Worm (Caenorhabditis elegans) whole organism, young adult: ENCODE data around the gene arle-14.

ENCODE experiments used
- B0261.1 ChIP-seq: sonication (generic microtip); optimal IDR thresholded peaks from 2 replicates; lab custom pipeline; 2016; ENCODE audit warnings: mild to moderate bottlenecking, missing genetic modification characterization, moderate library complexity, missing compliant biosample characterization
- D2030.7 ChIP-seq: fragments of 200-800 bp; sonication (Bioruptor generic); IDR thresholded peaks from 2 replicates; pipeline ENCODE4 v1.3.6; 2022; ENCODE audit warnings: missing genetic modification reagents, missing genetic modification characterization, missing compliant biosample characterization
- F10E7.11 ChIP-seq: sonication (generic microtip); optimal IDR thresholded peaks from 2 replicates; lab custom pipeline; 2017; ENCODE audit warnings: mild to moderate bottlenecking, missing genetic modification characterization, moderate library complexity, missing compliant biosample characterization
- F23B12.7 ChIP-seq: sonication (generic microtip); optimal IDR thresholded peaks from 2 replicates; lab custom pipeline; 2017; ENCODE audit warnings: missing genetic modification characterization, mild to moderate bottlenecking, missing compliant biosample characterization, antibody characterized with exemption, moderate library complexity; ENCODE audit not compliant: insufficient read depth
- F33H1.4 ChIP-seq: fragments of 200-800 bp; sonication (Bioruptor generic); IDR thresholded peaks from 2 replicates; pipeline ENCODE4 v1.3.6; 2022; ENCODE audit warnings: missing genetic modification reagents, missing genetic modification characterization, missing compliant biosample characterization
- F39B2.1 ChIP-seq: fragments of 200-800 bp; sonication (Bioruptor generic); IDR thresholded peaks from 2 replicates; pipeline ENCODE4 v1.3.6; 2022; ENCODE audit warnings: missing genetic modification reagents, missing genetic modification characterization, missing compliant biosample characterization
- F52B5.7 ChIP-seq: sonication (generic microtip); optimal IDR thresholded peaks from 2 replicates; lab custom pipeline; 2016; ENCODE audit warnings: mild to moderate bottlenecking, missing genetic modification characterization, missing compliant biosample characterization
- Y53F4B.3 ChIP-seq: fragments of 200-800 bp; sonication (Bioruptor generic); IDR thresholded peaks from 2 replicates; pipeline ENCODE4 v1.3.6; 2022; ENCODE audit warnings: missing genetic modification reagents, missing genetic modification characterization, missing compliant biosample characterization
- Y56A3A.18 ChIP-seq: fragments of 200-800 bp; sonication (Bioruptor generic); IDR thresholded peaks from 2 replicates; pipeline ENCODE4 v1.3.6; 2022; ENCODE audit warnings: missing genetic modification reagents, missing genetic modification characterization, missing compliant biosample characterization
- Y67H2A.10 ChIP-seq: fragments of 200-800 bp; sonication (Bioruptor generic); conservative IDR thresholded peaks from 2 replicates; pipeline ENCODE4 v1.3.6; 2022; ENCODE audit warnings: missing genetic modification reagents, missing genetic modification characterization, missing compliant biosample characterization
- Y79H2A.3 ChIP-seq: fragments of 200-800 bp; sonication (Bioruptor generic); conservative IDR thresholded peaks from 2 replicates; pipeline ENCODE4 v1.3.6; 2022; ENCODE audit warnings: missing genetic modification reagents, missing genetic modification characterization, missing compliant biosample characterization
- ama-1 ChIP-seq, 3 experiments: fragments of 150-350 bp in 1 of 3; sonication (generic microtip) in 2 of 3; optimal IDR thresholded peaks; 2 replicates each; lab custom pipeline; 2014 to 2018; ENCODE audit warnings: missing biosample characterization in 2 of 3, missing genetic modification characterization in 2 of 3, missing genetic modification reagents in 2 of 3
- aptf-3 ChIP-seq: fragments of 200-800 bp; sonication (Bioruptor generic); IDR thresholded peaks from 2 replicates; pipeline ENCODE4 v1.3.6; 2022; ENCODE audit warnings: missing genetic modification characterization, missing compliant biosample characterization
- attf-6 ChIP-seq: fragments of 200-800 bp; sonication (Bioruptor generic); IDR thresholded peaks from 2 replicates; pipeline ENCODE4 v1.3.6; 2022; ENCODE audit warnings: missing genetic modification reagents, missing genetic modification characterization, missing compliant biosample characterization
- bed-2 ChIP-seq: fragments of 200-800 bp; sonication (Bioruptor generic); IDR thresholded peaks from 2 replicates; pipeline ENCODE4 v1.3.6; 2022; ENCODE audit warnings: missing genetic modification reagents, missing genetic modification characterization, missing compliant biosample characterization
- cebp-1 ChIP-seq, 2 experiments: fragments of 200-800 bp in 1 of 2; sonication (Bioruptor generic) in 1 of 2; sonication (generic microtip) in 1 of 2; IDR thresholded peaks in 1 of 2; optimal IDR thresholded peaks in 1 of 2; 2 replicates each; pipeline versions ENCODE4 v1.3.6 to Lab custom; 2017 to 2022; ENCODE audit warnings: missing compliant biosample characterization in 2 of 2, missing genetic modification characterization in 2 of 2, mild to moderate bottlenecking in 1 of 2, missing genetic modification reagents in 1 of 2, moderate library complexity in 1 of 2
- ceh-27 ChIP-seq: fragments of 200-800 bp; sonication (Bioruptor generic); optimal IDR thresholded peaks from 2 replicates; lab custom pipeline; 2018; ENCODE audit warnings: mild to moderate bottlenecking, missing genetic modification characterization, moderate library complexity, missing compliant biosample characterization
- ceh-91 ChIP-seq: fragments of 200-800 bp; sonication (Bioruptor generic); IDR thresholded peaks from 2 replicates; pipeline ENCODE4 v1.3.6; 2022; ENCODE audit warnings: missing genetic modification reagents, missing genetic modification characterization, missing compliant biosample characterization
- die-1 ChIP-seq: sonication (generic microtip); optimal IDR thresholded peaks from 2 replicates; lab custom pipeline; 2016; ENCODE audit warnings: missing genotype, mild to moderate bottlenecking, missing genetic modification characterization, missing compliant biosample characterization
- dox-1 ChIP-seq: fragments of 200-800 bp; sonication (Bioruptor generic); IDR thresholded peaks from 2 replicates; pipeline ENCODE4 v1.3.6; 2022; ENCODE audit warnings: missing genetic modification reagents, missing genetic modification characterization, missing compliant biosample characterization
- egl-18 ChIP-seq: fragments of 200-800 bp; sonication (Bioruptor generic); IDR thresholded peaks from 2 replicates; pipeline ENCODE4 v1.3.6; 2022; ENCODE audit warnings: missing genetic modification reagents, missing genetic modification characterization, missing compliant biosample characterization
- ekl-4 ChIP-seq: fragments of 200-800 bp; sonication (Bioruptor generic); IDR thresholded peaks from 2 replicates; pipeline ENCODE4 v1.3.6; 2022; ENCODE audit warnings: missing genetic modification reagents, missing genetic modification characterization, missing compliant biosample characterization
- hlh-12 ChIP-seq: sonication (generic microtip); optimal IDR thresholded peaks from 2 replicates; lab custom pipeline; 2016; ENCODE audit warnings: missing genetic modification characterization, missing compliant biosample characterization
- hmg-1.2 ChIP-seq: fragments of 200-800 bp; sonication (Bioruptor generic); IDR thresholded peaks from 2 replicates; pipeline ENCODE4 v1.3.6; 2022; ENCODE audit warnings: missing genetic modification reagents, missing genetic modification characterization, missing compliant biosample characterization
- hsf-1 ChIP-seq: fragments of 200-800 bp; sonication (Bioruptor generic); IDR thresholded peaks from 2 replicates; pipeline ENCODE4 v1.3.6; 2022; ENCODE audit warnings: missing genetic modification reagents, missing genetic modification characterization, missing compliant biosample characterization
- lag-1 ChIP-seq: fragments of 200-800 bp; sonication (Bioruptor generic); IDR thresholded peaks from 2 replicates; pipeline ENCODE4 v1.3.6; 2022; ENCODE audit warnings: missing genetic modification reagents, missing genetic modification characterization, missing compliant biosample characterization
- let-526 ChIP-seq: fragments of 200-800 bp; sonication (Bioruptor generic); IDR thresholded peaks from 2 replicates; pipeline ENCODE4 v1.3.6; 2022; ENCODE audit warnings: missing genetic modification reagents, missing genetic modification characterization, missing compliant biosample characterization
- lin-26 ChIP-seq: fragments of 200-800 bp; sonication (Bioruptor generic); IDR thresholded peaks from 2 replicates; pipeline ENCODE4 v1.3.6; 2022; ENCODE audit warnings: missing genetic modification reagents, missing genetic modification characterization, missing compliant biosample characterization
- madf-6 ChIP-seq: fragments of 200-800 bp; sonication (Bioruptor generic); IDR thresholded peaks from 2 replicates; pipeline ENCODE4 v1.3.6; 2022; ENCODE audit warnings: missing genetic modification reagents, missing genetic modification characterization, missing compliant biosample characterization
- madf-8 ChIP-seq: fragments of 200-800 bp; sonication (Bioruptor generic); conservative IDR thresholded peaks from 2 replicates; pipeline ENCODE4 v1.3.6; 2022; ENCODE audit warnings: missing genetic modification reagents, missing genetic modification characterization, missing compliant biosample characterization
- mes-4 ChIP-seq: sonication (generic microtip); optimal IDR thresholded peaks from 2 replicates; lab custom pipeline; 2016; ENCODE audit warnings: missing genotype, missing genetic modification characterization, missing compliant biosample characterization
- mxl-1 ChIP-seq: sonication (generic microtip); optimal IDR thresholded peaks from 2 replicates; lab custom pipeline; 2016; ENCODE audit warnings: missing genetic modification characterization, missing compliant biosample characterization
- nfya-1 ChIP-seq: sonication (generic microtip); optimal IDR thresholded peaks from 2 replicates; lab custom pipeline; 2017; ENCODE audit warnings: antibody characterized with exemption, missing compliant biosample characterization, missing genetic modification characterization, borderline replicate concordance; ENCODE audit not compliant: insufficient read depth
- nhr-120 ChIP-seq: fragments of 200-800 bp; sonication (Bioruptor generic); IDR thresholded peaks from 2 replicates; pipeline ENCODE4 v1.3.6; 2022; ENCODE audit warnings: missing genetic modification characterization, missing compliant biosample characterization
- pbrm-1 ChIP-seq: fragments of 200-800 bp; sonication (Bioruptor generic); IDR thresholded peaks from 2 replicates; pipeline ENCODE4 v1.3.6; 2022; ENCODE audit warnings: missing genetic modification reagents, missing genetic modification characterization, missing compliant biosample characterization
- rpc-1 ChIP-seq, 2 experiments: fragments of 150-350 bp in 1 of 2; sonication (generic microtip) in 1 of 2; optimal IDR thresholded peaks; 2 replicates each; lab custom pipeline; 2014 to 2018; ENCODE audit warnings: missing biosample characterization in 1 of 2, missing genetic modification characterization in 1 of 2, missing genetic modification reagents in 1 of 2, missing genotype in 1 of 2
- snpc-1.3 ChIP-seq: sonication (generic microtip); optimal IDR thresholded peaks from 2 replicates; lab custom pipeline; 2017; ENCODE audit warnings: missing genetic modification characterization, mild to moderate bottlenecking, missing compliant biosample characterization, antibody characterized with exemption, moderate library complexity, missing genotype, missing genetic modification reagents; ENCODE audit not compliant: insufficient read depth
- sptf-2 ChIP-seq: fragments of 200-800 bp; sonication (Bioruptor generic); optimal IDR thresholded peaks from 2 replicates; lab custom pipeline; 2018; ENCODE audit warnings: mild to moderate bottlenecking, missing genetic modification characterization, missing compliant biosample characterization
- tbp1 ChIP-seq: fragments of 200-800 bp; sonication (Bioruptor generic); optimal IDR thresholded peaks from 2 replicates; lab custom pipeline; 2018; ENCODE audit warnings: mild to moderate bottlenecking, missing genetic modification characterization, missing compliant biosample characterization
- unc-62 ChIP-seq: fragments of 150-350 bp; optimal IDR thresholded peaks from 2 replicates; lab custom pipeline; 2014; ENCODE audit warnings: missing biosample characterization, missing genetic modification reagents, missing genetic modification characterization
- xnd-1 ChIP-seq: sonication (generic microtip); optimal IDR thresholded peaks from 2 replicates; lab custom pipeline; 2016; ENCODE audit warnings: missing genotype, missing genetic modification reagents, missing genetic modification characterization, missing compliant biosample characterization
- ztf-26 ChIP-seq: sonication (generic microtip); optimal IDR thresholded peaks from 2 replicates; lab custom pipeline; 2017; ENCODE audit warnings: missing genetic modification characterization, missing compliant biosample characterization
- ztf-28 ChIP-seq: fragments of 200-800 bp; sonication (Bioruptor generic); IDR thresholded peaks from 2 replicates; pipeline ENCODE4 v1.3.6; 2022; ENCODE audit warnings: missing genetic modification reagents, missing genetic modification characterization, missing compliant biosample characterization

The arle-14 gene

ce11 chrIII:5721888-5722287 is 29.2 kb downstream of the arle-14 start (continued):
- TF ChIP-seq F33H1.4: peak; percentile 46; the same call in 1 of the 2 replicates
- no peak for TF ChIP-seq lin-26 (GFP tag; lab: Robert Waterston, UW)

- TF ChIP-seq Y56A3A.18 (GFP tag; lab: Robert Waterston, UW) (no peak), snpc-1.3 (tag; lab: Kevin White, UChicago) (no peak), xnd-1 (tag; lab: Kevin White, UChicago) (no peak), aptf-3 (GFP tag; lab: Robert Waterston, UW) (no peak), ztf-26 (tag; lab: Kevin White, UChicago) (no peak), let-526 (GFP tag; lab: Robert Waterston, UW) (no peak), F52B5.7 (tag; lab: Kevin White, UChicago) (no peak), Y53F4B.3 (GFP tag; lab: Robert Waterston, UW) (no peak), bed-2 (no peak), F39B2.1 (GFP tag; lab: Robert Waterston, UW) (no peak), hsf-1 (GFP tag; lab: Robert Waterston, UW) (no peak), sptf-2 (GFP tag; lab: Kevin White, UChicago) (no peak), egl-18 (GFP tag; lab: Robert Waterston, UW) (no peak), tbp1 (GFP tag; lab: Kevin White, UChicago) (no peak), nhr-120 (GFP tag; lab: Robert Waterston, UW) (no peak), B0261.1 (tag; lab: Kevin White, UChicago) (no peak), F10E7.11 (tag; lab: Kevin White, UChicago) (no peak), dox-1 (GFP tag; lab: Robert Waterston, UW) (no peak), ama-1 (optimal IDR thresholded peaks at IDR 0.05; lab: Kevin White, UChicago) (no peak), ama-1 (GFP tag; optimal IDR thresholded peaks at IDR 0.05; lab: Kevin White, UChicago) (no peak), die-1 (no peak)
Measured at ce11 chrIII:5722550-5722949, 29.8 kb downstream of the arle-14 start, which contains the start of gene wrm-1. TSS of gene wrm-1 (plus strand) at chrIII:5722850.

- TF ChIP-seq sptf-2 (GFP tag; lab: Kevin White, UChicago): no peak
- TF ChIP-seq hlh-12 (tag; lab: Kevin White, UChicago): no peak
- peak; percentile 98 for TF ChIP-seq F33H1.4
- no peak for TF ChIP-seq mes-4 (tag; lab: Kevin White, UChicago)
- TF ChIP-seq ceh-27 (GFP tag; lab: Kevin White, UChicago): no peak
- peak; percentile 93 for TF ChIP-seq D2030.7 (GFP tag; lab: Robert Waterston, UW)
- TF ChIP-seq F23B12.7: peak; percentile 75
- 0 out of 2 replicates have a peak, but pooled peaks have one; percentile 59 for TF ChIP-seq ekl-4 (GFP tag; lab: Robert Waterston, UW)
- no peak for TF ChIP-seq mxl-1 (tag; lab: Kevin White, UChicago)
- no peak for TF ChIP-seq nfya-1
- TF ChIP-seq lag-1 (GFP tag; lab: Robert Waterston, UW): no peak
- no peak for TF ChIP-seq rpc-1 (optimal IDR thresholded peaks at IDR 0.05; lab: Kevin White, UChicago)
- TF ChIP-seq rpc-1 (tag; optimal IDR thresholded peaks at IDR 0.05; lab: Kevin White, UChicago): no peak
- peak; percentile 67 for TF ChIP-seq pbrm-1 (GFP tag; lab: Robert Waterston, UW)
- TF ChIP-seq Y67H2A.10 (GFP tag; lab: Robert Waterston, UW): no peak
- no peak for TF ChIP-seq lin-26 (GFP tag; lab: Robert Waterston, UW)
- TF ChIP-seq snpc-1.3 (tag; lab: Kevin White, UChicago): peak; percentile 93
- TF ChIP-seq hmg-1.2 (GFP tag; lab: Robert Waterston, UW): peak; percentile 61
- 0 out of 2 replicates have a peak, but pooled peaks have one; percentile 58 for TF ChIP-seq ztf-28 (GFP tag; lab: Robert Waterston, UW)
- peak; percentile 65 for TF ChIP-seq tbp1 (GFP tag; lab: Kevin White, UChicago)
- peak; percentile 99 for TF ChIP-seq madf-6
- TF ChIP-seq ceh-91 (GFP tag; lab: Robert Waterston, UW): peak; percentile 96
- no peak for TF ChIP-seq cebp-1 (GFP tag; IDR thresholded peaks at IDR 0.05; lab: Robert Waterston, UW)
- no peak for TF ChIP-seq cebp-1 (tag; optimal IDR thresholded peaks at IDR 0.05; lab: Kevin White, UChicago)
- peak; percentile 50; the same call in 1 of the 2 replicates for TF ChIP-seq Y79H2A.3 (GFP tag; lab: Robert Waterston, UW)
- no peak for TF ChIP-seq unc-62 (GFP tag; lab: Kevin White, UChicago)
- TF ChIP-seq madf-8 (GFP tag; lab: Robert Waterston, UW): peak; percentile 95
- 0 out of 2 replicates have a peak, but pooled peaks have one; percentile 21 for TF ChIP-seq attf-6 (GFP tag; lab: Robert Waterston, UW)
- peak; percentile 89 for TF ChIP-seq hsf-1 (GFP tag; lab: Robert Waterston, UW)
Measured at ce11 chrIII:5727827-5728226, 35.1 kb downstream of the arle-14 start, which contains the start of gene egg-1. TSS of gene egg-1 (plus strand) at chrIII:5728180.
